Worm (Caenorhabditis elegans) whole organism, L4/young adult: ENCODE data around the gene ZK105.12.

ENCODE experiments used
- dao-5 ChIP-seq: sonication (generic microtip); optimal IDR thresholded peaks from 2 replicates; lab custom pipeline; 2016; ENCODE audit warnings: missing genotype, missing genetic modification characterization, moderate library complexity, missing compliant biosample characterization
- him-1 ChIP-seq: sonication (generic microtip); optimal IDR thresholded peaks from 2 replicates; lab custom pipeline; 2016; ENCODE audit warnings: missing genotype, missing genetic modification reagents, missing genetic modification characterization, missing compliant biosample characterization

ce11 chrV:7755991-7756390 is 40.1 kb upstream of the ZK105.12 start:
- TF ChIP-seq him-1, result no peak
- no peak for TF ChIP-seq dao-5 (tag; lab: Kevin White, UChicago)
